Fruit fly (Drosophila melanogaster) whole organism, embryonic: ENCODE measurements around the gene eIF3d1.

Source experiments
- Bgb ChIP-seq: fragments of 200-800 bp; sonication (Bioruptor generic); IDR thresholded peaks from 2 replicates; pipeline ENCODE4 v1.3.6; 2022; ENCODE audit warnings: missing biosample characterization, missing genetic modification characterization; ENCODE audit not compliant: partially characterized antibody
- CG1024 ChIP-seq: fragments of 200-800 bp; sonication (Bioruptor generic); IDR thresholded peaks from 2 replicates; pipeline ENCODE4 v1.3.6; 2022; ENCODE audit warnings: missing biosample characterization, missing genetic modification characterization
- CG10462 ChIP-seq: fragments of 200-800 bp; sonication (Bioruptor generic); optimal IDR thresholded peaks from 2 replicates; lab custom pipeline; 2016; ENCODE audit warnings: missing biosample characterization, missing genetic modification characterization
- CG10959 ChIP-seq: fragments of 200-800 bp; sonication (Bioruptor generic); IDR thresholded peaks from 2 replicates; pipeline ENCODE4 v1.3.6; 2022; ENCODE audit warnings: missing biosample characterization, missing genetic modification characterization
- CG10979 ChIP-seq: fragments of 200-800 bp; sonication (Bioruptor generic); optimal IDR thresholded peaks from 2 replicates; lab custom pipeline; 2018; ENCODE audit warnings: missing biosample characterization, mild to moderate bottlenecking, missing genetic modification characterization, moderate library complexity
- CG12219 ChIP-seq: fragments of 200-800 bp; sonication (Bioruptor generic); optimal IDR thresholded peaks from 3 replicates; lab custom pipeline; 2018; ENCODE audit warnings: missing biosample characterization, mild to moderate bottlenecking, missing genetic modification characterization
- CG12236 ChIP-seq: fragments of 200-800 bp; sonication (Bioruptor generic); optimal IDR thresholded peaks from 2 replicates; lab custom pipeline; 2016; ENCODE audit warnings: missing biosample characterization, missing genetic modification characterization
- CG13123 ChIP-seq: fragments of 200-800 bp; sonication (Bioruptor generic); optimal IDR thresholded peaks from 2 replicates; lab custom pipeline; 2016; ENCODE audit warnings: missing biosample characterization, missing genetic modification characterization
- CG15011 ChIP-seq: fragments of 200-800 bp; sonication (Bioruptor generic); optimal IDR thresholded peaks from 3 replicates; lab custom pipeline; 2018; ENCODE audit warnings: missing biosample characterization, mild to moderate bottlenecking, missing genetic modification characterization
- CG15601 ChIP-seq: fragments of 200-800 bp; sonication (Bioruptor generic); optimal IDR thresholded peaks from 3 replicates; lab custom pipeline; 2019; ENCODE audit warnings: missing biosample characterization, mild to moderate bottlenecking, missing genetic modification characterization, moderate library complexity
- CG16813 ChIP-seq: fragments of 200-800 bp; sonication (Bioruptor generic); IDR thresholded peaks from 3 replicates; pipeline ENCODE4 v1.3.6; 2022; ENCODE audit warnings: missing biosample characterization, missing genetic modification characterization; ENCODE audit not compliant: partially characterized antibody
- CG17328 ChIP-seq: fragments of 200-800 bp; sonication (Bioruptor generic); IDR thresholded peaks from 2 replicates; pipeline ENCODE4 v1.3.6; 2022; ENCODE audit warnings: missing biosample characterization, missing genetic modification characterization
- CG18619 ChIP-seq: fragments of 200-800 bp; sonication (Bioruptor generic); optimal IDR thresholded peaks from 3 replicates; lab custom pipeline; 2017; ENCODE audit warnings: missing biosample characterization, mild to moderate bottlenecking, missing genetic modification characterization
- CG2202 ChIP-seq: fragments of 200-800 bp; sonication (Bioruptor generic); optimal IDR thresholded peaks from 2 replicates; lab custom pipeline; 2018; ENCODE audit warnings: missing biosample characterization, mild to moderate bottlenecking, missing genetic modification characterization
- CG3163 ChIP-seq: fragments of 200-800 bp; sonication (Bioruptor generic); optimal IDR thresholded peaks from 3 replicates; lab custom pipeline; 2016; ENCODE audit warnings: missing biosample characterization, missing genetic modification characterization
- CG33557 ChIP-seq: fragments of 200-800 bp; sonication (Bioruptor generic); optimal IDR thresholded peaks from 2 replicates; lab custom pipeline; 2019; ENCODE audit warnings: missing biosample characterization, mild to moderate bottlenecking, missing genetic modification characterization, moderate library complexity
- CG4282 ChIP-seq: fragments of 200-800 bp; sonication (Bioruptor generic); optimal IDR thresholded peaks from 2 replicates; lab custom pipeline; 2016; ENCODE audit warnings: missing biosample characterization, missing genetic modification characterization
- CG4360 ChIP-seq: fragments of 200-800 bp; sonication (Bioruptor generic); IDR thresholded peaks from 2 replicates; pipeline ENCODE4 v1.3.6; 2022; ENCODE audit warnings: missing biosample characterization, missing genetic modification characterization
- CG6689 ChIP-seq: fragments of 200-800 bp; sonication (Bioruptor generic); IDR thresholded peaks from 2 replicates; pipeline ENCODE4 v1.3.6; 2022; ENCODE audit warnings: missing biosample characterization, missing genetic modification characterization
- CG6854 ChIP-seq: fragments of 200-800 bp; sonication (Bioruptor generic); optimal IDR thresholded peaks from 3 replicates; lab custom pipeline; 2017; ENCODE audit warnings: missing biosample characterization, mild to moderate bottlenecking, missing genetic modification characterization
- CG7786 ChIP-seq: fragments of 200-800 bp; sonication (Bioruptor generic); optimal IDR thresholded peaks from 2 replicates; lab custom pipeline; 2016; ENCODE audit warnings: missing biosample characterization, missing genetic modification characterization
- CG8281 ChIP-seq: fragments of 200-800 bp; sonication (Bioruptor generic); optimal IDR thresholded peaks from 2 replicates; lab custom pipeline; 2018; ENCODE audit warnings: missing biosample characterization, mild to moderate bottlenecking, missing genetic modification characterization, moderate library complexity
- CG8359 ChIP-seq: fragments of 200-800 bp; sonication (Bioruptor generic); optimal IDR thresholded peaks from 2 replicates; lab custom pipeline; 2017; ENCODE audit warnings: missing biosample characterization, mild to moderate bottlenecking, missing genetic modification characterization, borderline replicate concordance
- CG9876 ChIP-seq: fragments of 200-800 bp; sonication (Bioruptor generic); optimal IDR thresholded peaks from 2 replicates; lab custom pipeline; 2016; ENCODE audit warnings: missing biosample characterization, missing genetic modification characterization
- Dbx ChIP-seq: fragments of 200-800 bp; sonication (Bioruptor generic); IDR thresholded peaks from 3 replicates; pipeline ENCODE4 v1.3.6; 2022; ENCODE audit warnings: missing biosample characterization, missing genetic modification characterization
- Dfd ChIP-seq, 2 experiments: fragments of >200 bp; optimal IDR thresholded peaks; 2 replicates each; lab custom pipeline; 2017; ENCODE audit warnings: missing biosample characterization in 2 of 2, missing genetic modification characterization in 2 of 2
- E2f1 ChIP-seq: fragments of 200-800 bp; sonication (Bioruptor generic); IDR thresholded peaks from 2 replicates; pipeline ENCODE4 v1.3.6; 2022; ENCODE audit warnings: missing biosample characterization, missing genetic modification characterization
- Ets65A ChIP-seq: fragments of 200-800 bp; sonication (Bioruptor generic); peaks from one replicate; lab custom pipeline; 2016; ENCODE audit warnings: missing biosample characterization, missing genetic modification characterization
- GATAe ChIP-seq: fragments of 200-800 bp; sonication (Bioruptor generic); conservative IDR thresholded peaks from 2 replicates; pipeline ENCODE4 v1.3.6; 2022; ENCODE audit warnings: missing biosample characterization, missing genetic modification characterization
- Optix ChIP-seq: fragments of 200-800 bp; sonication (Bioruptor generic); IDR thresholded peaks from 3 replicates; pipeline ENCODE4 v1.3.6; 2022; ENCODE audit warnings: missing biosample characterization, missing genetic modification characterization
- Side ChIP-seq: fragments of 200-800 bp; sonication (Bioruptor generic); optimal IDR thresholded peaks from 2 replicates; lab custom pipeline; 2016; ENCODE audit warnings: missing biosample characterization, missing genetic modification characterization
- Sry-β ChIP-seq: fragments of 200-800 bp; sonication (Bioruptor generic); optimal IDR thresholded peaks from 2 replicates; lab custom pipeline; 2018; ENCODE audit warnings: missing biosample characterization, mild to moderate bottlenecking, missing genetic modification characterization, moderate library complexity
- Xrp1 ChIP-seq: fragments of 200-800 bp; sonication (Bioruptor generic); IDR thresholded peaks from 2 replicates; pipeline ENCODE4 v1.3.6; 2022; ENCODE audit warnings: missing biosample characterization, missing genetic modification characterization
- ara ChIP-seq: fragments of 200-800 bp; sonication (Bioruptor generic); IDR thresholded peaks from 2 replicates; pipeline ENCODE4 v1.3.6; 2022; ENCODE audit warnings: missing biosample characterization, missing genetic modification characterization
- ase ChIP-seq: fragments of 200-800 bp; sonication (Bioruptor generic); IDR thresholded peaks from 3 replicates; pipeline ENCODE4 v1.3.6; 2022; ENCODE audit warnings: missing biosample characterization, missing genetic modification characterization
- crp ChIP-seq, 2 experiments: fragments of 200-800 bp; sonication (Bioruptor generic); optimal IDR thresholded peaks; 2 replicates in 1 of 2; 3 replicates in 1 of 2; lab custom pipeline; 2017; ENCODE audit warnings: missing biosample characterization in 2 of 2, missing genetic modification characterization in 2 of 2, mild to moderate bottlenecking in 1 of 2, moderate library complexity in 1 of 2
- dimm ChIP-seq: fragments of 200-800 bp; sonication (Bioruptor generic); IDR thresholded peaks from 2 replicates; pipeline ENCODE4 v1.3.6; 2022; ENCODE audit warnings: missing biosample characterization, missing genetic modification characterization
- dmrt99B ChIP-seq: fragments of 200-800 bp; sonication (Bioruptor generic); optimal IDR thresholded peaks from 2 replicates; lab custom pipeline; 2018; ENCODE audit warnings: missing biosample characterization, mild to moderate bottlenecking, missing genetic modification characterization, moderate library complexity
- dpn ChIP-seq, 2 experiments: fragments of 200-800 bp; sonication (Bioruptor generic); optimal IDR thresholded peaks; 3 replicates each; lab custom pipeline; 2016; ENCODE audit warnings: missing biosample characterization in 2 of 2, missing genetic modification characterization in 2 of 2
- hbn ChIP-seq: fragments of 200-800 bp; sonication (Bioruptor generic); IDR thresholded peaks from 2 replicates; pipeline ENCODE4 v1.3.6; 2022; ENCODE audit warnings: missing biosample characterization, missing genetic modification characterization; ENCODE audit not compliant: partially characterized antibody
- mld ChIP-seq: fragments of 200-800 bp; sonication (Bioruptor generic); IDR thresholded peaks from 3 replicates; pipeline ENCODE4 v1.3.6; 2022; ENCODE audit warnings: missing biosample characterization, missing genetic modification characterization; ENCODE audit not compliant: partially characterized antibody
- nerfin-2 ChIP-seq: fragments of 200-800 bp; sonication (Bioruptor generic); IDR thresholded peaks from 2 replicates; pipeline ENCODE4 v1.3.6; 2022; ENCODE audit warnings: missing biosample characterization, missing genetic modification characterization; ENCODE audit not compliant: partially characterized antibody
- otp ChIP-seq: fragments of 200-800 bp; sonication (Bioruptor generic); IDR thresholded peaks from 3 replicates; pipeline ENCODE4, ENCODE4 v1.3.6; 2022; ENCODE audit warnings: missing biosample characterization, missing genetic modification characterization
- phol ChIP-seq: fragments of 200-800 bp; sonication (Bioruptor generic); optimal IDR thresholded peaks from 3 replicates; lab custom pipeline; 2018; ENCODE audit warnings: missing biosample characterization, mild to moderate bottlenecking, missing genetic modification characterization, moderate library complexity
- schlank ChIP-seq: fragments of 200-800 bp; sonication (Bioruptor generic); optimal IDR thresholded peaks from 2 replicates; lab custom pipeline; 2018; ENCODE audit warnings: missing biosample characterization, mild to moderate bottlenecking, missing genetic modification characterization
- sens ChIP-seq: fragments of 200-800 bp; sonication (Bioruptor generic); peaks from one replicate; lab custom pipeline; 2016; ENCODE audit warnings: missing biosample characterization, missing genetic modification characterization
- sim ChIP-seq: fragments of 200-800 bp; sonication (Bioruptor generic); IDR thresholded peaks from 2 replicates; pipeline ENCODE4 v1.3.6; 2022; ENCODE audit warnings: missing biosample characterization, missing genetic modification characterization
- vvl ChIP-seq: fragments of 200-800 bp; sonication (Bioruptor generic); IDR thresholded peaks from 2 replicates; pipeline ENCODE4 v1.3.6; 2022; ENCODE audit warnings: missing biosample characterization, missing genetic modification characterization
- yki ChIP-seq: fragments of >200 bp; optimal IDR thresholded peaks from 3 replicates; lab custom pipeline; 2018

Gene eIF3d1

dm6 chr3R:23729632-23730471, 50.0 kb downstream of the eIF3d1 start (continued):
- TF ChIP-seq CG2202 (tag; lab: Kevin White, UChicago) (peak; percentile 21), CG16813 (peak; percentile 51; the same call in 2 of the 3 replicates), schlank (tag; lab: Kevin White, UChicago) (no peak), phol (no peak), CG15011 (GFP tag; lab: Kevin White, UChicago) (no peak), CG12236 (GFP tag; lab: Kevin White, UChicago) (no peak), CG7786 (GFP tag; lab: Kevin White, UChicago) (no peak), sens (GFP tag; lab: Kevin White, UChicago) (peak; percentile 72), Ets65A (GFP tag; lab: Kevin White, UChicago) (no peak), CG12219 (peak; percentile 45), ara (GFP tag; lab: Robert Waterston, UW) (0 out of 2 replicates have a peak, but pooled peaks have one; percentile 8), CG8359 (GFP tag; lab: Kevin White, UChicago) (no peak), GATAe (no peak), Optix (GFP tag; lab: Robert Waterston, UW) (no peak), CG33557 (peak; percentile 5), CG1024 (GFP tag; lab: Robert Waterston, UW) (no peak), crp (GFP tag; optimal IDR thresholded peaks at IDR 0.05; lab: Kevin White, UChicago) (no peak), CG4360 (0 out of 2 replicates have a peak, but pooled peaks have one; percentile 25), CG9876 (GFP tag; lab: Kevin White, UChicago) (no peak), CG10959 (GFP tag; lab: Robert Waterston, UW) (no peak), CG8281 (tag; lab: Kevin White, UChicago) (no peak), Side (GFP tag; lab: Kevin White, UChicago) (no peak), Xrp1 (peak; percentile 16; the same call in 1 of the 2 replicates), CG4282 (GFP tag; lab: Kevin White, UChicago) (no peak), CG6854 (GFP tag; lab: Kevin White, UChicago) (peak; percentile 42), Sry-β (GFP tag; lab: Kevin White, UChicago) (no peak), CG18619 (GFP tag; lab: Kevin White, UChicago) (no peak), ase (GFP tag; lab: Robert Waterston, UW) (no peak), CG15601 (tag; lab: Kevin White, UChicago) (peak; percentile 36), dpn (GFP tag; optimal IDR thresholded peaks at IDR 0.05; lab: Kevin White, UChicago) (no peak), mld (GFP tag; lab: Robert Waterston, UW) (peak; percentile 44), dimm (GFP tag; lab: Robert Waterston, UW) (no peak), hbn (GFP tag; lab: Robert Waterston, UW) (0 out of 2 replicates have a peak, but pooled peaks have one; percentile 45), dmrt99B (tag; lab: Kevin White, UChicago) (peak; percentile 19), E2f1 (GFP tag; lab: Robert Waterston, UW) (no peak), nerfin-2 (GFP tag; lab: Robert Waterston, UW) (peak; percentile 66), sim (GFP tag; lab: Robert Waterston, UW) (no peak), CG13123 (GFP tag; lab: Kevin White, UChicago) (no peak), Dfd (GFP tag; optimal IDR thresholded peaks at IDR 0.05; lab: Kevin White, UChicago) (no peak), CG10462 (no peak), Dbx (no peak), CG17328 (GFP tag; lab: Robert Waterston, UW) (0 out of 2 replicates have a peak, but pooled peaks have one; percentile 28), otp (GFP tag; lab: Robert Waterston, UW) (no peak), CG6689 (no peak), yki (lab: Kevin White, UChicago) (no peak), vvl (GFP tag; lab: Robert Waterston, UW) (peak; percentile 34; the same call in 1 of the 2 replicates), CG10979 (tag; lab: Kevin White, UChicago) (no peak), Bgb (GFP tag; lab: Robert Waterston, UW) (peak; percentile 79), CG3163 (GFP tag; lab: Kevin White, UChicago) (no peak)
